Fruit fly (Drosophila melanogaster) whole organism, embryonic: ENCODE data around the gene Spt7.

Experiments
- Abd-B ChIP-seq: fragments of 200-800 bp; sonication (Bioruptor generic); optimal IDR thresholded peaks from 2 replicates; lab custom pipeline; 2018; ENCODE audit warnings: missing biosample characterization, mild to moderate bottlenecking, missing genetic modification characterization, moderate library complexity
- Antp ChIP-seq: fragments of 200-800 bp; sonication (Bioruptor generic); optimal IDR thresholded peaks from 3 replicates; lab custom pipeline; 2016; ENCODE audit warnings: missing biosample characterization, missing genetic modification characterization
- Atf-2 ChIP-seq: fragments of 200-800 bp; sonication (Bioruptor generic); optimal IDR thresholded peaks from 2 replicates; lab custom pipeline; 2016; ENCODE audit warnings: missing biosample characterization, missing genetic modification characterization
- Awh ChIP-seq: fragments of 200-800 bp; sonication (Bioruptor generic); IDR thresholded peaks from 2 replicates; pipeline ENCODE4, ENCODE4 v1.3.6; 2022; ENCODE audit warnings: missing biosample characterization, missing genetic modification characterization
- CG10267 ChIP-seq: fragments of 200-800 bp; sonication (Bioruptor generic); optimal IDR thresholded peaks from 2 replicates; lab custom pipeline; 2018; ENCODE audit warnings: missing biosample characterization, mild to moderate bottlenecking, missing genetic modification characterization, moderate library complexity
- CG10366 ChIP-seq: fragments of 200-800 bp; sonication (Bioruptor generic); IDR thresholded peaks from 2 replicates; pipeline ENCODE4 v1.3.6; 2022; ENCODE audit warnings: missing biosample characterization, missing genetic modification characterization
- CG11085 ChIP-seq: fragments of 200-800 bp; sonication (Bioruptor generic); IDR thresholded peaks from 2 replicates; pipeline ENCODE4 v1.3.6; 2022; ENCODE audit warnings: missing biosample characterization, missing genetic modification characterization
- CG12155 ChIP-seq: fragments of 200-800 bp; sonication (Bioruptor generic); optimal IDR thresholded peaks from 3 replicates; lab custom pipeline; 2016; ENCODE audit warnings: missing biosample characterization, missing genetic modification characterization
- CG14965 ChIP-seq: fragments of 200-800 bp; sonication (Bioruptor generic); optimal IDR thresholded peaks from 2 replicates; lab custom pipeline; 2016; ENCODE audit warnings: missing biosample characterization, missing genetic modification characterization, borderline replicate concordance
- CG15011 ChIP-seq: fragments of 200-800 bp; sonication (Bioruptor generic); optimal IDR thresholded peaks from 3 replicates; lab custom pipeline; 2018; ENCODE audit warnings: missing biosample characterization, mild to moderate bottlenecking, missing genetic modification characterization
- CG18262 ChIP-seq: fragments of 200-800 bp; optimal IDR thresholded peaks from 3 replicates; lab custom pipeline; 2019; ENCODE audit warnings: missing biosample characterization, mild to moderate bottlenecking, missing genetic modification characterization, moderate library complexity
- CG2116 ChIP-seq: fragments of 200-800 bp; sonication (Bioruptor generic); optimal IDR thresholded peaks from 3 replicates; lab custom pipeline; 2018; ENCODE audit warnings: missing biosample characterization, mild to moderate bottlenecking, missing genetic modification characterization
- CG6272 ChIP-seq: fragments of 200-800 bp; sonication (Bioruptor generic); IDR thresholded peaks from 2 replicates; pipeline ENCODE4 v1.3.6; 2022; ENCODE audit warnings: missing biosample characterization, missing genetic modification characterization
- CG6854 ChIP-seq: fragments of 200-800 bp; sonication (Bioruptor generic); optimal IDR thresholded peaks from 3 replicates; lab custom pipeline; 2017; ENCODE audit warnings: missing biosample characterization, mild to moderate bottlenecking, missing genetic modification characterization
- CG7271 ChIP-seq: fragments of 200-800 bp; sonication (Bioruptor generic); optimal IDR thresholded peaks from 2 replicates; lab custom pipeline; 2018; ENCODE audit warnings: missing biosample characterization, mild to moderate bottlenecking, missing genetic modification characterization, moderate library complexity
- CG9727 ChIP-seq: fragments of 200-800 bp; sonication (Bioruptor generic); optimal IDR thresholded peaks from 3 replicates; lab custom pipeline; 2017; ENCODE audit warnings: missing biosample characterization, mild to moderate bottlenecking, missing genetic modification characterization
- CkIIα-i1 ChIP-seq: fragments of 200-800 bp; sonication (Bioruptor generic); IDR thresholded peaks from 2 replicates; pipeline ENCODE4 v1.3.6; 2022; ENCODE audit warnings: missing biosample characterization, missing genetic modification characterization
- D ChIP-seq, 2 experiments: fragments of 200-800 bp in 1 of 2; fragments of >200 bp in 1 of 2; sonication (Bioruptor generic) in 1 of 2; optimal IDR thresholded peaks; 2 replicates in 1 of 2; 3 replicates in 1 of 2; lab custom pipeline; 2017; ENCODE audit warnings: mild to moderate bottlenecking in 1 of 2, missing biosample characterization in 1 of 2, missing genetic modification characterization in 1 of 2, missing genetic modification reagents in 1 of 2
- D19A ChIP-seq: fragments of 200-800 bp; optimal IDR thresholded peaks from 3 replicates; lab custom pipeline; 2019; ENCODE audit warnings: missing biosample characterization, mild to moderate bottlenecking, missing genetic modification characterization, moderate library complexity
- Dad ChIP-seq: fragments of 200-800 bp; sonication (Bioruptor generic); optimal IDR thresholded peaks from 3 replicates; lab custom pipeline; 2016; ENCODE audit warnings: missing biosample characterization, missing genetic modification characterization
- Dek ChIP-seq: fragments of 200-800 bp; sonication (Bioruptor generic); optimal IDR thresholded peaks from 3 replicates; lab custom pipeline; 2019; ENCODE audit warnings: missing biosample characterization, mild to moderate bottlenecking, missing genetic modification characterization, moderate library complexity
- Dfd ChIP-seq, 2 experiments: fragments of >200 bp; optimal IDR thresholded peaks; 2 replicates each; lab custom pipeline; 2017; ENCODE audit warnings: missing biosample characterization in 2 of 2, missing genetic modification characterization in 2 of 2
- Drgx ChIP-seq: fragments of 200-800 bp; sonication (Bioruptor generic); IDR thresholded peaks from 2 replicates; pipeline ENCODE4 v1.3.6; 2022; ENCODE audit warnings: missing biosample characterization, missing genetic modification characterization
- H15 ChIP-seq: fragments of 200-800 bp; sonication (Bioruptor generic); IDR thresholded peaks from 3 replicates; pipeline ENCODE4 v1.3.6; 2022; ENCODE audit warnings: missing biosample characterization, missing genetic modification characterization
- Hr78 ChIP-seq, 2 experiments: fragments of 200-800 bp in 1 of 2; fragments of >200 bp in 1 of 2; sonication (Bioruptor generic) in 1 of 2; optimal IDR thresholded peaks; 2 replicates each; lab custom pipeline; 2017 to 2019; ENCODE audit warnings: missing biosample characterization in 2 of 2, missing genetic modification characterization in 2 of 2, mild to moderate bottlenecking in 1 of 2, moderate library complexity in 1 of 2
- PHDP ChIP-seq: fragments of 200-800 bp; sonication (Bioruptor generic); optimal IDR thresholded peaks from 3 replicates; lab custom pipeline; 2018; ENCODE audit warnings: missing biosample characterization, mild to moderate bottlenecking, missing genetic modification characterization, moderate library complexity
- Side ChIP-seq: fragments of 200-800 bp; sonication (Bioruptor generic); optimal IDR thresholded peaks from 2 replicates; lab custom pipeline; 2016; ENCODE audit warnings: missing biosample characterization, missing genetic modification characterization
- Sox100B ChIP-seq: fragments of 200-800 bp; sonication (Bioruptor generic); optimal IDR thresholded peaks from 3 replicates; lab custom pipeline; 2018; ENCODE audit warnings: missing biosample characterization, mild to moderate bottlenecking, missing genetic modification characterization
- Usf ChIP-seq: fragments of 200-800 bp; sonication (Bioruptor generic); optimal IDR thresholded peaks from 2 replicates; lab custom pipeline; 2017; ENCODE audit warnings: missing genotype, missing biosample characterization, missing genetic modification characterization
- disco-r ChIP-seq: fragments of 200-800 bp; sonication (Bioruptor generic); optimal IDR thresholded peaks from 2 replicates; lab custom pipeline; 2016; ENCODE audit warnings: missing biosample characterization, missing genetic modification characterization
- dmrt11E ChIP-seq: fragments of 200-800 bp; sonication (Bioruptor generic); optimal IDR thresholded peaks from 3 replicates; lab custom pipeline; 2018; ENCODE audit warnings: missing biosample characterization, mild to moderate bottlenecking, missing genetic modification characterization, moderate library complexity
- dysf ChIP-seq: fragments of 200-800 bp; sonication (Bioruptor generic); IDR thresholded peaks from 3 replicates; pipeline ENCODE4 v1.3.6; 2022; ENCODE audit warnings: missing biosample characterization, missing genetic modification characterization
- en ChIP-seq: fragments of 200-800 bp; sonication (Bioruptor generic); optimal IDR thresholded peaks from 2 replicates; lab custom pipeline; 2016; ENCODE audit warnings: missing biosample characterization, missing genetic modification characterization
- eyg ChIP-seq: fragments of 200-800 bp; sonication (Bioruptor generic); optimal IDR thresholded peaks from 3 replicates; lab custom pipeline; 2016; ENCODE audit warnings: missing biosample characterization, missing genetic modification characterization
- fd3F ChIP-seq: fragments of 200-800 bp; sonication (Bioruptor generic); optimal IDR thresholded peaks from 2 replicates; lab custom pipeline; 2018; ENCODE audit warnings: missing biosample characterization, mild to moderate bottlenecking, missing genetic modification characterization, moderate library complexity
- ftz-f1 ChIP-seq: fragments of 200-800 bp; sonication (Bioruptor generic); optimal IDR thresholded peaks from 2 replicates; lab custom pipeline; 2016; ENCODE audit warnings: missing biosample characterization, missing genetic modification characterization
- gcm ChIP-seq: fragments of 200-800 bp; sonication (Bioruptor generic); optimal IDR thresholded peaks from 2 replicates; lab custom pipeline; 2019; ENCODE audit warnings: missing biosample characterization, mild to moderate bottlenecking, missing genetic modification characterization, moderate library complexity
- inv ChIP-seq: fragments of 200-800 bp; sonication (Bioruptor generic); IDR thresholded peaks from 2 replicates; pipeline ENCODE4 v1.3.6; 2022; ENCODE audit warnings: missing biosample characterization, missing genetic modification characterization; ENCODE audit not compliant: partially characterized antibody
- jigr1 ChIP-seq: fragments of 200-800 bp; sonication (Bioruptor generic); IDR thresholded peaks from 3 replicates; pipeline ENCODE4 v1.3.6; 2022; ENCODE audit warnings: missing biosample characterization, missing genetic modification characterization
- klu ChIP-seq: fragments of 200-800 bp; sonication (Bioruptor generic); IDR thresholded peaks from 2 replicates; pipeline ENCODE4 v1.3.6; 2022; ENCODE audit warnings: missing biosample characterization, missing genetic modification characterization
- lbe ChIP-seq: fragments of 200-800 bp; sonication (Bioruptor generic); optimal IDR thresholded peaks from 2 replicates; lab custom pipeline; 2016; ENCODE audit warnings: missing biosample characterization, mild to moderate bottlenecking, missing genetic modification characterization
- luna ChIP-seq: fragments of 200-800 bp; sonication (Bioruptor generic); optimal IDR thresholded peaks from 2 replicates; lab custom pipeline; 2016; ENCODE audit warnings: missing biosample characterization, missing genetic modification characterization
- maf-S ChIP-seq: fragments of 200-800 bp; sonication (Bioruptor generic); optimal IDR thresholded peaks from 2 replicates; lab custom pipeline; 2016; ENCODE audit warnings: missing biosample characterization, missing genetic modification characterization
- oc ChIP-seq: fragments of 200-800 bp; sonication (Bioruptor generic); optimal IDR thresholded peaks from 2 replicates; lab custom pipeline; 2018; ENCODE audit warnings: missing biosample characterization, mild to moderate bottlenecking, missing genetic modification characterization, moderate library complexity
- p53 ChIP-seq: fragments of 200-800 bp; sonication (Bioruptor generic); optimal IDR thresholded peaks from 2 replicates; lab custom pipeline; 2016; ENCODE audit warnings: missing biosample characterization, missing genetic modification characterization
- schlank ChIP-seq: fragments of 200-800 bp; sonication (Bioruptor generic); optimal IDR thresholded peaks from 2 replicates; lab custom pipeline; 2018; ENCODE audit warnings: missing biosample characterization, mild to moderate bottlenecking, missing genetic modification characterization
- seq ChIP-seq: fragments of 200-800 bp; sonication (Bioruptor generic); IDR thresholded peaks from 2 replicates; pipeline ENCODE4 v1.3.6; 2022; ENCODE audit warnings: missing biosample characterization, missing genetic modification characterization
- slbo ChIP-seq: fragments of 200-800 bp; sonication (Bioruptor generic); IDR thresholded peaks from 2 replicates; pipeline ENCODE4 v1.3.6; 2022; ENCODE audit warnings: missing biosample characterization, missing genetic modification characterization
- sob ChIP-seq: fragments of 200-800 bp; sonication (Bioruptor generic); IDR thresholded peaks from 2 replicates; pipeline ENCODE4 v1.3.6; 2022; ENCODE audit warnings: missing biosample characterization, missing genetic modification characterization
- sqz ChIP-seq: fragments of 200-800 bp; sonication (Bioruptor generic); optimal IDR thresholded peaks from 3 replicates; lab custom pipeline; 2018; ENCODE audit warnings: missing biosample characterization, mild to moderate bottlenecking, missing genetic modification characterization
- yki ChIP-seq: fragments of >200 bp; optimal IDR thresholded peaks from 3 replicates; lab custom pipeline; 2018

Spt7 gene

dm6 chrX:17844623-17845022 lies 5.6 kb upstream of the Spt7 start, which contains the start of the genes CG8142 and Ucp4A (continued):
- peak; percentile 95 for TF ChIP-seq Abd-B (GFP tag; lab: Kevin White, UChicago)
- peak; percentile 90 for TF ChIP-seq PHDP
- TF ChIP-seq CG6272 = peak; percentile 96
- peak; percentile 86 for TF ChIP-seq Dek (tag; lab: Kevin White, UChicago)
- no peak for TF ChIP-seq eyg (GFP tag; lab: Kevin White, UChicago)
- TF ChIP-seq slbo (GFP tag; lab: Robert Waterston, UW) = peak; percentile 98
- TF ChIP-seq CG9727 (GFP tag; lab: Kevin White, UChicago) = peak; percentile 93
- peak; percentile 78 for TF ChIP-seq oc (tag; lab: Kevin White, UChicago)
- peak; percentile 96 for TF ChIP-seq dysf (GFP tag; lab: Robert Waterston, UW)
- TF ChIP-seq Side (GFP tag; lab: Kevin White, UChicago) = peak; percentile 36
- peak; percentile 96 for TF ChIP-seq CG11085 (GFP tag; lab: Robert Waterston, UW)
- TF ChIP-seq CG10267 (tag; lab: Kevin White, UChicago) = peak; percentile 88
- no peak for TF ChIP-seq luna
- peak; percentile 91 for TF ChIP-seq fd3F (GFP tag; lab: Kevin White, UChicago)
- TF ChIP-seq p53 (GFP tag; lab: Kevin White, UChicago) = no peak
- TF ChIP-seq schlank (tag; lab: Kevin White, UChicago) = peak; percentile 51
- peak; percentile 91 for TF ChIP-seq dmrt11E (tag; lab: Kevin White, UChicago)
- no peak for TF ChIP-seq en
- TF ChIP-seq CG7271 (tag; lab: Kevin White, UChicago) = peak; percentile 84
- peak; percentile 14 for TF ChIP-seq maf-S (GFP tag; lab: Kevin White, UChicago)
- TF ChIP-seq Drgx (GFP tag; lab: Robert Waterston, UW) = peak; percentile 94
- TF ChIP-seq CkIIα-i1 (GFP tag; lab: Robert Waterston, UW) = no peak; the same call in 1 of the 2 replicates
- peak; percentile 90 for TF ChIP-seq sqz (GFP tag; lab: Kevin White, UChicago)
- TF ChIP-seq Dfd (GFP tag; optimal IDR thresholded peaks at IDR 0.05; lab: Kevin White, UChicago) = no peak
- TF ChIP-seq H15 = peak; percentile 95
- TF ChIP-seq gcm (GFP tag; lab: Kevin White, UChicago) = peak; percentile 84
- TF ChIP-seq yki (lab: Kevin White, UChicago) = no peak
- TF ChIP-seq CG10366 (GFP tag; lab: Robert Waterston, UW) = peak; percentile 96
- peak; percentile 90 for TF ChIP-seq Sox100B (GFP tag; lab: Kevin White, UChicago)
- TF ChIP-seq jigr1 (GFP tag; lab: Robert Waterston, UW) = peak; percentile 93
- TF ChIP-seq Antp = peak; percentile 51
- TF ChIP-seq CG12155 (GFP tag; lab: Kevin White, UChicago) = peak; percentile 89
- peak; percentile 80 for TF ChIP-seq lbe
- peak; percentile 24 for TF ChIP-seq Dad (GFP tag; lab: Kevin White, UChicago)
- peak; percentile 20 for TF ChIP-seq Atf-2 (GFP tag; lab: Kevin White, UChicago)
- TF ChIP-seq ftz-f1 (GFP tag; lab: Kevin White, UChicago) = peak; percentile 25
- peak in 1 of 2 experiments; percentile 99 for TF ChIP-seq Hr78 (GFP tag; optimal IDR thresholded peaks at IDR 0.05; lab: Kevin White, UChicago)
- peak; percentile 83 for TF ChIP-seq Usf (GFP tag; lab: Kevin White, UChicago)
- peak; percentile 91 for TF ChIP-seq CG18262 (tag; lab: Kevin White, UChicago)
- TF ChIP-seq D19A = peak; percentile 85
- peak; percentile 76 for TF ChIP-seq CG6854
- peak; percentile 14 for TF ChIP-seq disco-r
- TF ChIP-seq inv = no peak
- TF ChIP-seq CG15011 (GFP tag; lab: Kevin White, UChicago) = peak; percentile 82
- TF ChIP-seq seq (GFP tag; lab: Robert Waterston, UW) = peak; percentile 93
- peak; percentile 95 for TF ChIP-seq Awh (GFP tag; lab: Robert Waterston, UW)
- TF ChIP-seq CG2116 (GFP tag; lab: Kevin White, UChicago) = peak; percentile 76
- TF ChIP-seq CG14965 (GFP tag; lab: Kevin White, UChicago) = no peak
- TF ChIP-seq klu (GFP tag; lab: Robert Waterston, UW) = peak; percentile 93
- TF ChIP-seq sob = peak; percentile 96
- no peak for TF ChIP-seq D (optimal IDR thresholded peaks at IDR 0.05; lab: Kevin White, UChicago)
- peak; percentile 89 for TF ChIP-seq D (GFP tag; optimal IDR thresholded peaks at IDR 0.05; lab: Kevin White, UChicago)
